Fruit fly (Drosophila melanogaster) whole organism, embryonic: Measurements from ENCODE around the gene CG32032.

Experiments
- Adf1 ChIP-seq: fragments of 200-800 bp; sonication (Bioruptor generic); IDR thresholded peaks from 2 replicates; pipeline ENCODE4 v1.3.6; 2022; ENCODE audit warnings: missing biosample characterization, missing genetic modification characterization
- Antp ChIP-seq: fragments of 200-800 bp; sonication (Bioruptor generic); optimal IDR thresholded peaks from 3 replicates; lab custom pipeline; 2016; ENCODE audit warnings: missing biosample characterization, missing genetic modification characterization
- Asciz ChIP-seq: fragments of 200-800 bp; sonication (Bioruptor generic); optimal IDR thresholded peaks from 2 replicates; lab custom pipeline; 2017; ENCODE audit warnings: missing biosample characterization, mild to moderate bottlenecking, missing genetic modification characterization, missing genetic modification reagents
- Atf3 ChIP-seq: fragments of 200-800 bp; sonication (Bioruptor generic); optimal IDR thresholded peaks from 3 replicates; lab custom pipeline; 2016; ENCODE audit warnings: missing biosample characterization, missing genetic modification characterization
- CG10462 ChIP-seq: fragments of 200-800 bp; sonication (Bioruptor generic); optimal IDR thresholded peaks from 2 replicates; lab custom pipeline; 2016; ENCODE audit warnings: missing biosample characterization, missing genetic modification characterization
- CG10959 ChIP-seq: fragments of 200-800 bp; sonication (Bioruptor generic); IDR thresholded peaks from 2 replicates; pipeline ENCODE4 v1.3.6; 2022; ENCODE audit warnings: missing biosample characterization, missing genetic modification characterization
- CG12659 ChIP-seq: fragments of 200-800 bp; sonication (Bioruptor generic); optimal IDR thresholded peaks from 3 replicates; lab custom pipeline; 2017; ENCODE audit warnings: mild to moderate bottlenecking, missing biosample characterization, missing genetic modification reagents, missing genetic modification characterization
- CG13894 ChIP-seq: fragments of 200-800 bp; sonication (Bioruptor generic); optimal IDR thresholded peaks from 3 replicates; lab custom pipeline; 2018; ENCODE audit warnings: missing biosample characterization, mild to moderate bottlenecking, missing genetic modification characterization, moderate library complexity
- CG14050 ChIP-seq: fragments of 200-800 bp; sonication (Bioruptor generic); IDR thresholded peaks from 3 replicates; pipeline ENCODE4 v1.3.6; 2022; ENCODE audit warnings: missing biosample characterization, missing genetic modification characterization
- CG16813 ChIP-seq: fragments of 200-800 bp; sonication (Bioruptor generic); IDR thresholded peaks from 3 replicates; pipeline ENCODE4 v1.3.6; 2022; ENCODE audit warnings: missing biosample characterization, missing genetic modification characterization; ENCODE audit not compliant: partially characterized antibody
- CG17186 ChIP-seq: fragments of 200-800 bp; sonication (Bioruptor generic); optimal IDR thresholded peaks from 3 replicates; lab custom pipeline; 2017; ENCODE audit warnings: missing biosample characterization, missing genetic modification reagents, missing genetic modification characterization
- CG17328 ChIP-seq: fragments of 200-800 bp; sonication (Bioruptor generic); IDR thresholded peaks from 2 replicates; pipeline ENCODE4 v1.3.6; 2022; ENCODE audit warnings: missing biosample characterization, missing genetic modification characterization
- CG18599 ChIP-seq: fragments of 200-800 bp; sonication (Bioruptor generic); optimal IDR thresholded peaks from 3 replicates; lab custom pipeline; 2017; ENCODE audit warnings: missing biosample characterization, missing genetic modification characterization, mild to moderate bottlenecking, moderate library complexity, missing genetic modification reagents
- CG33213 ChIP-seq: fragments of 200-800 bp; sonication (Bioruptor generic); optimal IDR thresholded peaks from 3 replicates; lab custom pipeline; 2016; ENCODE audit warnings: missing biosample characterization, missing genetic modification characterization
- CG34224 ChIP-seq: fragments of 200-800 bp; sonication (Bioruptor generic); IDR thresholded peaks from 3 replicates; pipeline ENCODE4 v1.3.6; 2022; ENCODE audit warnings: missing biosample characterization, missing genetic modification characterization; ENCODE audit not compliant: partially characterized antibody
- CG34422 ChIP-seq: fragments of 200-800 bp; sonication (Bioruptor generic); IDR thresholded peaks from 3 replicates; pipeline ENCODE4 v1.3.6; 2022; ENCODE audit warnings: missing biosample characterization, missing genetic modification characterization
- CG3838 ChIP-seq: fragments of 200-800 bp; sonication (Bioruptor generic); optimal IDR thresholded peaks from 3 replicates; lab custom pipeline; 2016; ENCODE audit warnings: missing biosample characterization, missing genetic modification characterization
- CG5180 ChIP-seq: fragments of 200-800 bp; sonication (Bioruptor generic); optimal IDR thresholded peaks from 3 replicates; lab custom pipeline; 2017; ENCODE audit warnings: missing biosample characterization, missing genetic modification characterization, mild to moderate bottlenecking, moderate library complexity, missing genetic modification reagents
- CG6272 ChIP-seq: fragments of 200-800 bp; sonication (Bioruptor generic); IDR thresholded peaks from 2 replicates; pipeline ENCODE4 v1.3.6; 2022; ENCODE audit warnings: missing biosample characterization, missing genetic modification characterization
- CG7928 ChIP-seq: fragments of 200-800 bp; sonication (Bioruptor generic); optimal IDR thresholded peaks from 2 replicates; lab custom pipeline; 2017; ENCODE audit warnings: missing biosample characterization, mild to moderate bottlenecking, missing genetic modification characterization
- CG7963 ChIP-seq: fragments of 200-800 bp; sonication (Bioruptor generic); IDR thresholded peaks from 3 replicates; pipeline ENCODE4 v1.3.6; 2022; ENCODE audit warnings: missing biosample characterization, missing genetic modification characterization; ENCODE audit not compliant: partially characterized antibody
- CG9437 ChIP-seq: fragments of 200-800 bp; sonication (Bioruptor generic); optimal IDR thresholded peaks from 2 replicates; lab custom pipeline; 2018; ENCODE audit warnings: missing biosample characterization, mild to moderate bottlenecking, missing genetic modification characterization
- D19A ChIP-seq: fragments of 200-800 bp; optimal IDR thresholded peaks from 3 replicates; lab custom pipeline; 2019; ENCODE audit warnings: missing biosample characterization, mild to moderate bottlenecking, missing genetic modification characterization, moderate library complexity
- Doc2 ChIP-seq: fragments of 200-800 bp; sonication (Bioruptor generic); IDR thresholded peaks from 2 replicates; pipeline ENCODE4 v1.3.6; 2022; ENCODE audit warnings: missing biosample characterization, missing genetic modification characterization
- Dref ChIP-seq: fragments of 200-800 bp; sonication (Bioruptor generic); IDR thresholded peaks from 2 replicates; pipeline ENCODE4 v1.3.6; 2022; ENCODE audit warnings: missing biosample characterization, missing genetic modification characterization
- Ets65A ChIP-seq: fragments of 200-800 bp; sonication (Bioruptor generic); peaks from one replicate; lab custom pipeline; 2016; ENCODE audit warnings: missing biosample characterization, missing genetic modification characterization
- Fer3 ChIP-seq: fragments of 200-800 bp; sonication (Bioruptor generic); optimal IDR thresholded peaks from 2 replicates; lab custom pipeline; 2018; ENCODE audit warnings: missing biosample characterization, mild to moderate bottlenecking, missing genetic modification characterization, moderate library complexity
- Mes4 ChIP-seq: fragments of 200-800 bp; sonication (Bioruptor generic); optimal IDR thresholded peaks from 2 replicates; lab custom pipeline; 2016; ENCODE audit warnings: missing biosample characterization, missing genetic modification characterization
- Myb ChIP-seq: fragments of 200-800 bp; sonication (Bioruptor generic); optimal IDR thresholded peaks from 2 replicates; lab custom pipeline; 2016; ENCODE audit warnings: missing biosample characterization, missing genetic modification characterization
- Oli ChIP-seq: fragments of 200-800 bp; sonication (Bioruptor generic); optimal IDR thresholded peaks from 2 replicates; lab custom pipeline; 2018; ENCODE audit warnings: missing biosample characterization, mild to moderate bottlenecking, missing genetic modification characterization, moderate library complexity
- Rfx ChIP-seq: fragments of 200-800 bp; sonication (Bioruptor generic); IDR thresholded peaks from 2 replicates; pipeline ENCODE4 v1.3.6; 2022; ENCODE audit warnings: missing biosample characterization, missing genetic modification characterization
- Stat92E ChIP-seq, 3 experiments: fragments of >200 bp in 2 of 3; fragments of 200-800 bp in 1 of 3; sonication (Bioruptor generic) in 1 of 3; optimal IDR thresholded peaks; 2 replicates each; lab custom pipeline; 2017 to 2019; ENCODE audit warnings: missing biosample characterization in 3 of 3, missing genetic modification characterization in 3 of 3, mild to moderate bottlenecking in 1 of 3, moderate library complexity in 1 of 3
- Tbp ChIP-seq: fragments of >200 bp; optimal IDR thresholded peaks from 2 replicates; lab custom pipeline; 2018; ENCODE audit warnings: missing biosample characterization, missing genetic modification characterization
- ase ChIP-seq: fragments of 200-800 bp; sonication (Bioruptor generic); IDR thresholded peaks from 3 replicates; pipeline ENCODE4 v1.3.6; 2022; ENCODE audit warnings: missing biosample characterization, missing genetic modification characterization
- corto ChIP-seq: fragments of 200-800 bp; sonication (Bioruptor generic); optimal IDR thresholded peaks from 2 replicates; lab custom pipeline; 2016; ENCODE audit warnings: missing biosample characterization, mild to moderate bottlenecking, missing genetic modification characterization, moderate library complexity
- crc ChIP-seq: fragments of 200-800 bp; sonication (Bioruptor generic); optimal IDR thresholded peaks from 2 replicates; lab custom pipeline; 2016; ENCODE audit warnings: missing biosample characterization, missing genetic modification characterization
- dm ChIP-seq: fragments of 200-800 bp; sonication (Bioruptor generic); optimal IDR thresholded peaks from 3 replicates; lab custom pipeline; 2016; ENCODE audit warnings: missing biosample characterization, missing genetic modification characterization
- dpn ChIP-seq, 2 experiments: fragments of 200-800 bp; sonication (Bioruptor generic); optimal IDR thresholded peaks; 3 replicates each; lab custom pipeline; 2016; ENCODE audit warnings: missing biosample characterization in 2 of 2, missing genetic modification characterization in 2 of 2
- en ChIP-seq: fragments of 200-800 bp; sonication (Bioruptor generic); optimal IDR thresholded peaks from 2 replicates; lab custom pipeline; 2016; ENCODE audit warnings: missing biosample characterization, missing genetic modification characterization
- esg ChIP-seq: fragments of 200-800 bp; sonication (Bioruptor generic); conservative IDR thresholded peaks from 2 replicates; pipeline ENCODE4 v1.3.6; 2022; ENCODE audit warnings: missing biosample characterization, missing genetic modification characterization
- gro ChIP-seq: fragments of 200-800 bp; sonication (Bioruptor generic); optimal IDR thresholded peaks from 2 replicates; lab custom pipeline; 2016; ENCODE audit warnings: missing biosample characterization, missing genetic modification characterization
- insv ChIP-seq, 2 experiments: fragments of 200-800 bp; sonication (Bioruptor generic); optimal IDR thresholded peaks; 3 replicates each; lab custom pipeline; 2016 to 2018; ENCODE audit warnings: missing biosample characterization in 2 of 2, missing genetic modification characterization in 2 of 2
- ken ChIP-seq: fragments of 200-800 bp; sonication (Bioruptor generic); IDR thresholded peaks from 3 replicates; pipeline ENCODE4 v1.3.6; 2022; ENCODE audit warnings: missing biosample characterization, missing genetic modification characterization
- lab ChIP-seq: fragments of 200-800 bp; sonication (Bioruptor generic); optimal IDR thresholded peaks from 3 replicates; lab custom pipeline; 2017; ENCODE audit warnings: missing biosample characterization, missing genetic modification characterization, mild to moderate bottlenecking, moderate library complexity, missing genetic modification reagents
- nerfin-2 ChIP-seq: fragments of 200-800 bp; sonication (Bioruptor generic); IDR thresholded peaks from 2 replicates; pipeline ENCODE4 v1.3.6; 2022; ENCODE audit warnings: missing biosample characterization, missing genetic modification characterization; ENCODE audit not compliant: partially characterized antibody
- pan ChIP-seq, 4 experiments: fragments of >200 bp in 3 of 4; fragments of 200-800 bp in 1 of 4; sonication (Bioruptor generic) in 1 of 4; optimal IDR thresholded peaks in 3 of 4; IDR thresholded peaks in 1 of 4; 2 replicates each; pipeline versions ENCODE4 v1.3.6 to Lab custom; 2017 to 2022; ENCODE audit warnings: missing biosample characterization in 2 of 4, missing genetic modification characterization in 2 of 4, mixed read lengths in 1 of 4
- pho ChIP-seq: fragments of 200-800 bp; sonication (Bioruptor generic); optimal IDR thresholded peaks from 2 replicates; lab custom pipeline; 2016; ENCODE audit warnings: missing biosample characterization, missing genetic modification characterization
- pita ChIP-seq: fragments of 200-800 bp; sonication (Bioruptor generic); optimal IDR thresholded peaks from 2 replicates; lab custom pipeline; 2017; ENCODE audit warnings: missing biosample characterization, mild to moderate bottlenecking, missing genetic modification characterization
- sd ChIP-seq: fragments of 200-800 bp; sonication (Bioruptor generic); optimal IDR thresholded peaks from 3 replicates; lab custom pipeline; 2018; ENCODE audit warnings: missing biosample characterization, mild to moderate bottlenecking, missing genetic modification characterization, moderate library complexity
- tap ChIP-seq: fragments of 200-800 bp; optimal IDR thresholded peaks from 3 replicates; lab custom pipeline; 2019; ENCODE audit warnings: missing biosample characterization, mild to moderate bottlenecking, missing genetic modification characterization, moderate library complexity
- yki ChIP-seq: fragments of >200 bp; optimal IDR thresholded peaks from 3 replicates; lab custom pipeline; 2018

Gene CG32032

dm6 chr3L:9134349-9134748 lies 41.5 kb downstream of the CG32032 start, which contains the start of the genes bol and Dhpr (continued):
- no peak for TF ChIP-seq Atf3 (GFP tag; lab: Kevin White, UChicago)
- no peak for TF ChIP-seq tap (tag; lab: Kevin White, UChicago)
- no peak for TF ChIP-seq CG10959 (GFP tag; lab: Robert Waterston, UW)
- peak; percentile 36; the same call in 2 of the 3 replicates for TF ChIP-seq ken (GFP tag; lab: Robert Waterston, UW)
- TF ChIP-seq Mes4: no peak
- no peak for TF ChIP-seq Stat92E (GFP tag; optimal IDR thresholded peaks at IDR 0.05; lab: Kevin White, UChicago)
- peak; percentile 48 for TF ChIP-seq CG33213
- TF ChIP-seq CG18599 (GFP tag; lab: Kevin White, UChicago): no peak
- TF ChIP-seq Asciz (GFP tag; lab: Kevin White, UChicago): peak; percentile 39
- peak; percentile 14 for TF ChIP-seq pho (GFP tag; lab: Kevin White, UChicago)
- TF ChIP-seq CG6272: no peak
- TF ChIP-seq sd (tag; lab: Kevin White, UChicago): peak; percentile 39
- no peak for TF ChIP-seq Tbp
- TF ChIP-seq gro: no peak
- no peak for TF ChIP-seq CG7963 (GFP tag; lab: Robert Waterston, UW)
- no peak for TF ChIP-seq en (GFP tag; lab: Kevin White, UChicago)
- TF ChIP-seq Rfx (GFP tag; lab: Robert Waterston, UW): peak; percentile 57; the same call in 1 of the 2 replicates
- TF ChIP-seq Adf1: peak; percentile 68
- peak; percentile 70; the same call in 2 of the 3 replicates for TF ChIP-seq CG34422 (GFP tag; lab: Robert Waterston, UW)
- peak; percentile 27; the same call in 1 of the 3 replicates for TF ChIP-seq CG16813 (GFP tag; lab: Robert Waterston, UW)
- TF ChIP-seq ase (GFP tag; lab: Robert Waterston, UW): no peak
- TF ChIP-seq corto (GFP tag; lab: Kevin White, UChicago): no peak
- TF ChIP-seq CG17186 (GFP tag; lab: Kevin White, UChicago): peak; percentile 67
- TF ChIP-seq Fer3 (tag; lab: Kevin White, UChicago): no peak
- TF ChIP-seq Doc2 (GFP tag; lab: Robert Waterston, UW): no peak
- no peak for TF ChIP-seq crc
- no peak for TF ChIP-seq CG5180
- peak in 1 of 2 experiments; percentile 1 for TF ChIP-seq insv (GFP tag; optimal IDR thresholded peaks at IDR 0.05; lab: Kevin White, UChicago)
- peak; percentile 83 for TF ChIP-seq CG9437 (GFP tag; lab: Kevin White, UChicago)
- TF ChIP-seq CG3838: no peak
- TF ChIP-seq CG17328: peak; percentile 16; the same call in 1 of the 2 replicates
- peak; percentile 85 for TF ChIP-seq CG12659 (GFP tag; lab: Kevin White, UChicago)
- peak; percentile 42 for TF ChIP-seq dm (GFP tag; lab: Kevin White, UChicago)
- peak; percentile 20 for TF ChIP-seq Antp (GFP tag; lab: Kevin White, UChicago)
- no peak for TF ChIP-seq CG14050 (GFP tag; lab: Robert Waterston, UW)
- TF ChIP-seq CG34224 (GFP tag; lab: Robert Waterston, UW): no peak
- no peak for TF ChIP-seq nerfin-2
- no peak for TF ChIP-seq esg
- peak in 1 of 2 experiments; percentile 3 for TF ChIP-seq dpn (GFP tag; optimal IDR thresholded peaks at IDR 0.05; lab: Kevin White, UChicago)
- no peak for TF ChIP-seq Oli (tag; lab: Kevin White, UChicago)
- TF ChIP-seq lab (GFP tag; lab: Kevin White, UChicago): peak; percentile 18
- no peak for TF ChIP-seq yki (lab: Kevin White, UChicago)
- peak; percentile 68 for TF ChIP-seq CG13894
- no peak for TF ChIP-seq D19A (tag; lab: Kevin White, UChicago)
- peak; percentile 42 for TF ChIP-seq Dref
- TF ChIP-seq pita (GFP tag; lab: Kevin White, UChicago): no peak
- TF ChIP-seq Myb (GFP tag; lab: Kevin White, UChicago): peak; percentile 60
- TF ChIP-seq Ets65A (GFP tag; lab: Kevin White, UChicago): no peak
- no peak for TF ChIP-seq CG10462 (GFP tag; lab: Kevin White, UChicago)
- TF ChIP-seq pan (optimal IDR thresholded peaks at IDR 0.05; lab: Kevin White, UChicago): no peak
- TF ChIP-seq pan (GFP tag; optimal IDR thresholded peaks at IDR 0.05 in 1 of 2, IDR thresholded peaks at IDR 0.05 in 1 of 2): no peak
- TF ChIP-seq CG7928 (GFP tag; lab: Kevin White, UChicago): no peak
